Worm (Caenorhabditis elegans) whole organism, early embryonic: Measurements from ENCODE around the gene Y27F2A.9.
"Not testable (repeated sequence)": the region's sequence is repeated elsewhere in the genome, so short reads cannot be mapped to it uniquely, and the experiment has no call there.

Experiments used
- B0310.2 ChIP-seq: sonication (generic microtip); optimal IDR thresholded peaks from 2 replicates; lab custom pipeline; 2016; ENCODE audit warnings: mild to moderate bottlenecking, missing genetic modification characterization, missing compliant biosample characterization
- F13C5.2 ChIP-seq: sonication (generic microtip); optimal IDR thresholded peaks from 2 replicates; lab custom pipeline; 2017; ENCODE audit warnings: mild to moderate bottlenecking, missing genetic modification characterization, inconsistent platforms, missing compliant biosample characterization
- hmbx-1 ChIP-seq: sonication (generic microtip); optimal IDR thresholded peaks from 2 replicates; lab custom pipeline; 2016; ENCODE audit warnings: mild to moderate bottlenecking, missing genetic modification characterization, missing compliant biosample characterization
- sea-1 ChIP-seq: fragments of 200-800 bp; sonication (Bioruptor generic); conservative IDR thresholded peaks from 2 replicates; pipeline ENCODE4 v1.3.6; 2022; ENCODE audit warnings: missing genetic modification characterization, missing compliant biosample characterization
- tbx-11 ChIP-seq: fragments of 200-800 bp; sonication (Bioruptor generic); IDR thresholded peaks from 2 replicates; pipeline ENCODE4 v1.3.6; 2022; ENCODE audit warnings: missing genetic modification characterization, missing compliant biosample characterization
- tbx-37 ChIP-seq: fragments of 200-800 bp; sonication (Bioruptor generic); conservative IDR thresholded peaks from 2 replicates; pipeline ENCODE4 v1.3.6; 2022; ENCODE audit warnings: missing genetic modification reagents, missing genetic modification characterization, missing compliant biosample characterization

Gene Y27F2A.9

DNA sequence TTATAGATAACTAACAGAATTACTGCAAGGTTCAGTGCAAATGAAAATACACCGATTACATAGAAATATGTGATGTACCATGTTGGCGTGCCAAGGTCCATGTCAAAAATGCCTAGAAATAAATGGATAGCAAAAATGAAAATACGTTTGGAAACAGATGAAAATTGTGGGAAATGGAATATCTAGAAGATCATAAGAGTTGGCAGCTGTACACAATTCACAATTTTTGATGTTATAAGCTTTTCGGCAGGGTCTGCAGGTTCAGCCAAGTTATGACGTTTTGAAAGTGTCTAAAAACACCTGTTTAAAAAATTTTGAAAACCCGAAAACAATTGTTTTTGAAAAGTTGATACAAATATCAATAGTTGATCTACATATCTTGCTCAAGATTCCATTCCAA, 46.9 kb downstream of the Y27F2A.9 start, which contains the start of gene sri-43:
Gene sri-43, minus strand, starts transcription at position 101 of the 400 bp plus-strand sequence.
- TF ChIP-seq B0310.2 (tag; lab: Kevin White, UChicago); tbx-11; sea-1 (GFP tag; lab: Robert Waterston, UW): not testable (repeated sequence)

DNA sequence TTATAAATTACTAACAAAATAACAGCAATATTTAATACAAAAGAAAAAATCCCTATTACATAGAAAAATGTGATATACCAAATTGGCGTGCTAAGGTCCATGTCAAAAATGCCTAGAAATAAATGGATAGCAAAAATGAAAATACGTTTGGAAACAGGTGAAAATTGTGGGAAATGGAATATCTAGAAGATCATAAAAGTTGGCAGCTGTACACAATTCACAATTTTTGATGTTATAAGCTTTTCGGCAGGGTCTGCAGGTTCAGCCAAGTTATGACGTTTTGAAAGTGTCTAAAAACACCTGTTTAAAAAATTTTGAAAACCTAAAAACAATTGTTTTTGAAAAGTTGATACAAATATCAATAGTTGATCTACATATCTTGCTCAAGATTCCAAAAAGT, 48.6 kb downstream of the Y27F2A.9 start, which contains the start of gene sri-42:
Gene sri-42, minus strand, starts transcription at position 101 of the 400 bp plus-strand sequence.
- not testable (repeated sequence) for TF ChIP-seq tbx-37 (GFP tag; lab: Robert Waterston, UW); hmbx-1 (tag; lab: Kevin White, UChicago); F13C5.2 (tag; lab: Kevin White, UChicago)
